Worm (Caenorhabditis elegans): ENCODE data around the gene nlp-23.

DNA sequence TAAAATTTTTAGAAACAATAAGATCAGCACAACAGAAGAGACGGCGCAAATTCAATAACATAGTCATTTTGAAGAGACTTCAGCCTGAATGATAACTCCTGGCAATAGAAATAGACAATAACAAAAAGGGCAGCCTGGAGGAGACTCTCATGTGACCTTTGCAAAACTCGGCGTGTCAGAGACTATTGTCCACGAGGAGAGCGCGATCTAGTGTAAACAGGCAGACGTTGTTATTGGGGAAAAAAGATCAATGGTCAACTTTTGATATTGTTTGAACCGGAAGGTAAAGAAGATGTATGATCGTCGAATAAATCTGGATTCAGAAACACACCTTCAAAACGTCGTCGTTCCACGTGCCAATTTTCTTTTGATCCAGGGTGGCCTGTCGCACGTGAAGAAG lies 26.6 kb downstream of the nlp-23 start:
- TF ChIP-seq snpc-4 (tag; optimal IDR thresholded peaks at IDR 0.05), result no peak
- no peak for TF ChIP-seq ztf-11 (tag; optimal IDR thresholded peaks at IDR 0.05)
- TF ChIP-seq nhr-237 (tag; optimal IDR thresholded peaks at IDR 0.05), result no peak
- TF ChIP-seq ama-1 (optimal IDR thresholded peaks at IDR 0.05), result no peak
- TF ChIP-seq nhr-11 (tag; optimal IDR thresholded peaks at IDR 0.05), result no peak
- TF ChIP-seq unc-39 (tag; optimal IDR thresholded peaks at IDR 0.05), result no peak
- no peak for TF ChIP-seq nhr-6 (tag; optimal IDR thresholded peaks at IDR 0.05)
- TF ChIP-seq R02D3.7 (tag; optimal IDR thresholded peaks at IDR 0.05), result no peak
- TF ChIP-seq nhr-10 (tag; optimal IDR thresholded peaks at IDR 0.05), result no peak
- no peak for TF ChIP-seq lin-13 (GFP tag; optimal IDR thresholded peaks at IDR 0.05)
- TF ChIP-seq skn-1 (tag; optimal IDR thresholded peaks at IDR 0.05), result no peak
- TF ChIP-seq lin-39 (tag; optimal IDR thresholded peaks at IDR 0.05), result no peak

Data from whole organism, L2 larva.